Fruit fly (Drosophila melanogaster) whole organism, adult: ENCODE data around the gene mRpL9.

Experiments
- CG5204 ChIP-seq: fragments of 200-800 bp; sonication (Bioruptor generic); optimal IDR thresholded peaks from 2 replicates; lab custom pipeline; 2016; ENCODE audit warnings: missing biosample characterization, missing genetic modification characterization
- CG7045 ChIP-seq: fragments of 200-800 bp; sonication (Bioruptor generic); optimal IDR thresholded peaks from 2 replicates; lab custom pipeline; 2017; ENCODE audit warnings: missing biosample characterization, mild to moderate bottlenecking, missing genetic modification characterization
- Hr96 ChIP-seq: fragments of 200-800 bp; sonication (Bioruptor generic); optimal IDR thresholded peaks from 2 replicates; lab custom pipeline; 2016; ENCODE audit warnings: missing biosample characterization, missing genetic modification characterization
- Mnt ChIP-seq: fragments of 200-800 bp; sonication (Bioruptor generic); optimal IDR thresholded peaks from 2 replicates; lab custom pipeline; 2016; ENCODE audit warnings: missing biosample characterization, mild to moderate bottlenecking, missing genetic modification characterization
- bab1 ChIP-seq: fragments of 200-800 bp; sonication (Bioruptor generic); optimal IDR thresholded peaks from 3 replicates; lab custom pipeline; 2019; ENCODE audit warnings: missing biosample characterization, mild to moderate bottlenecking, missing genetic modification characterization, moderate library complexity
- kay ChIP-seq: fragments of 200-800 bp; sonication (Bioruptor generic); peaks from one replicate; lab custom pipeline; 2016; ENCODE audit warnings: missing biosample characterization, missing genetic modification characterization, borderline replicate concordance
- tj ChIP-seq: fragments of 200-800 bp; sonication (Bioruptor generic); optimal IDR thresholded peaks from 3 replicates; lab custom pipeline; 2017; ENCODE audit warnings: missing biosample characterization, mild to moderate bottlenecking, missing genetic modification characterization, moderate library complexity

DNA sequence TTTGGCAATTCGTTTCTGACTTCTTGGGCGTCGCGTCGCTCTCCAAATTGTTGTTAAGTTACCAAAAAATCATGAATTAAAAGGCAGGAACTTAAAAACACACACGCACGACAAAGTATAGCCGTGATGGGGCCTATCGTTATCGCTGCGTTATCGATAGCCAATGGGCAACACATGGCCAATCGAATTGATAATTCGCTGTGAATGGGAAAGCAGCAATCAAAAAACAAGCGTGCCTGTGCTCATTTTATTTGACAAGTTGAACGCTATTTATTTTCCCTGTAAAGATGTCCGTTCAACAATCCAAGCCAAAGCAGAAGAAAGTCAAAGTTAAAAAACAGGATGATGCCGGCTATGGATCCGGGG lies 15.5 kb downstream of the mRpL9 start, which contains the start of the genes Surf4 and CG31301:
- no peak for TF ChIP-seq Hr96 (GFP tag; lab: Kevin White, UChicago)
- TF ChIP-seq bab1 (GFP tag; lab: Kevin White, UChicago): peak; percentile 41
- TF ChIP-seq Mnt: peak; percentile 84
- TF ChIP-seq kay (GFP tag; lab: Kevin White, UChicago): no peak
- TF ChIP-seq tj: no peak
- TF ChIP-seq CG5204: no peak
- TF ChIP-seq CG7045: no peak
